Worm (Caenorhabditis elegans) whole organism, L3 larva: ENCODE data around the gene R04B3.2.

ENCODE experiments used
- ZK546.5 ChIP-seq: sonication (generic microtip); optimal IDR thresholded peaks from 2 replicates; lab custom pipeline; 2017; ENCODE audit warnings: missing biosample characterization, missing genetic modification characterization
- ceh-9 ChIP-seq: sonication (generic microtip); optimal IDR thresholded peaks from 2 replicates; lab custom pipeline; 2018; ENCODE audit warnings: missing biosample characterization, missing genetic modification characterization
- eor-1 ChIP-seq, 2 experiments: fragments of 150-350 bp; optimal IDR thresholded peaks; 2 replicates each; lab custom pipeline; 2014 to 2018; ENCODE audit warnings: missing biosample characterization in 2 of 2, missing genetic modification characterization in 2 of 2
- hmg-11 ChIP-seq: sonication (generic microtip); optimal IDR thresholded peaks from 2 replicates; lab custom pipeline; 2016; ENCODE audit warnings: missing genetic modification characterization, missing compliant biosample characterization
- lin-15B ChIP-seq: fragments of 150-350 bp; optimal IDR thresholded peaks from 2 replicates; lab custom pipeline; 2014; ENCODE audit warnings: missing biosample characterization, missing genetic modification characterization
- nhr-12 ChIP-seq: fragments of 150-350 bp; optimal IDR thresholded peaks from 2 replicates; lab custom pipeline; 2014; ENCODE audit warnings: missing biosample characterization, missing genetic modification characterization
- nhr-23 ChIP-seq: fragments of 150-350 bp; optimal IDR thresholded peaks from 2 replicates; lab custom pipeline; 2014; ENCODE audit warnings: missing biosample characterization, missing genetic modification reagents, missing genetic modification characterization
- nhr-25 ChIP-seq: sonication (generic microtip); optimal IDR thresholded peaks from 2 replicates; lab custom pipeline; 2017; ENCODE audit warnings: missing biosample characterization, missing genetic modification characterization
- pha-4 ChIP-seq: fragments of 150-350 bp; optimal IDR thresholded peaks from 2 replicates; lab custom pipeline; 2014; ENCODE audit warnings: missing biosample characterization, missing genetic modification reagents, missing genetic modification characterization
- unc-62 ChIP-seq: fragments of 150-350 bp; sonication (generic microtip); optimal IDR thresholded peaks from 4 replicates; lab custom pipeline; 2014; ENCODE audit warnings: missing biosample characterization, missing genetic modification reagents, missing genetic modification characterization

The R04B3.2 gene

DNA sequence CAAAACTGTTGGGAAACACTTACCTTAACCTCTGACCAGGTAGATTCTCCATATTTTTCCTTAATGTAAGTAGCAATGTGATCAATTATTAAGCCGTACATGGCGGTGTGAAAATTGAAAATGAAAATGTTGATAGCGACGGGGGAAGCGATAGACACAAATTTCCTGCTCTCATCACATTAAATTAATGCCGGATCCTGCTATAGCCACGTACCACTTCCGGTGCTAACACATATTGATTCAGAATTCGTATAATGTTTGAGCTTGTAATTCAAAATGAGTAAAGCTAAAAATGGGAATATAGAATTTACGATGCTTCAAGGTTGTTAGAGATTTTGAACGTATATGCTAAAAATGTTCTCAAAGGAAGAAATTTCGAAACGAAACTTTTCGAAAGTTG, 46.1 kb downstream of the R04B3.2 start, which contains the start of gene gcy-31:
TSS of gene gcy-31 (minus strand) at position 101 of the 400 bp plus-strand sequence.
- TF ChIP-seq lin-15B (tag; lab: Kevin White, UChicago) (no peak), pha-4 (tag; lab: Kevin White, UChicago) (no peak), hmg-11 (no peak)

DNA sequence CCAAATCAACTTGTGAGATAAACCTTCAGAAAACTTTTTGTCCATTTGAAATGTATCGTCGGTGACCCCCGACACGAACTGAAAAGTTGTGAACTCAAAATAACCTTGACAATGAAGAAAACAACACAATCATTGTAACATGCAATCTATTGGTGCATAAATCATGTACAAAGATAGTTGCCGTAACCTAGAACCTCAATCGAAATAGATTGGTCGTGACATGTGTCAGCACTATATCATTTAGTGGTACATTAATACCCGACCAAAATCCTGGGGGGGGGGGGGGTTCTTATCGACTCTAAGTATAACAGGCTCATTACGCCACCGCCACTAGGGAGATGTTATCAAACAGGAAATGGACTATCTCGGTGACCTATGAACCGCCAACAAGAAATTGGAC, 46.6 kb downstream of the R04B3.2 start:
- TF ChIP-seq ceh-9 = no peak
- peak; percentile 61 for TF ChIP-seq nhr-25 (tag; lab: Kevin White, UChicago)

DNA sequence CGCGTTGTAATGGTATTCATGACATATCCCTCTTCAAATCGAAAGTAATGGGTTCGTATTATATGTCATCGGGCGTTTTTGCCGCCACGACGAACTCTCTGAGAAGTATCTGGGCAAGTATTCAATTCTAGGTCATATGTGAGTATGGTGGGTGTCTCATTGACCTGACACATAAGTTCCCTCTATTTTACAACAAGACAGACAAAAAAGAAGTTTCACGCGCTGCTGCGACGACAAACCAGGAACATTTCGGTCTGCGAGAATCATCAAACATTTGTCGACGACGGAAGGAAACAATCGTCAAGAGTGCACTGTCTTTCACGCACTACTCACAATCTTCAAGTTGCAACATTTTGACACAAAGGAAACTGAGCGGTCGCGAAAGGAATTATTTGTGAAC, 48.2 kb downstream of the R04B3.2 start:
- TF ChIP-seq unc-62 (GFP tag; lab: Kevin White, UChicago) (no peak), nhr-25 (tag; lab: Kevin White, UChicago) (peak; percentile 34), nhr-23 (tag; lab: Kevin White, UChicago) (peak; percentile 85)
- TF ChIP-seq, all 47 proteins: peak for 2

DNA sequence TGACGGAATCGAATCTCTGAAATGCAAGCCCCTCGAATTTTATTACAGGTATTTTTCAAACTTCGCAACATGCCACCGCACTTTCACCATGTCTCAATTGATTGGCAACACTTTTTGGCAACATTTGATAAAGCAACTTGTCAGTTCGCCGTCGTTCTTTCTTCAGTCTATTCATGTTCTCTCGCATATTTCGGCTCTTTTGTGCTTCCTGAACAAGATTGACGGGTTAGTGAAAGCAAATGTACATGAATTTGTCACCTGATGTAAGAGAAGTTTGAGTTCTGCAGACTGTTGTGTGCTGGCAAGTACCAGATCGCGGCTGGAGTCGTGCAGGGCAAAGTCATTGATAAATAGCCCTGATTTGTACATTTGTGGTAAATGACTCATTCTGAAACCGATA, 51.4 kb downstream of the R04B3.2 start:
- TF ChIP-seq ZK546.5 (tag; lab: Kevin White, UChicago) = no peak
- TF ChIP-seq eor-1 (tag; optimal IDR thresholded peaks at IDR 0.05; lab: Kevin White, UChicago) = no peak
- TF ChIP-seq nhr-12 (tag; lab: Kevin White, UChicago) = no peak
